Worm (Caenorhabditis elegans): Measurements from ENCODE around the gene T13C2.3.

Gene T13C2.3

DNA sequence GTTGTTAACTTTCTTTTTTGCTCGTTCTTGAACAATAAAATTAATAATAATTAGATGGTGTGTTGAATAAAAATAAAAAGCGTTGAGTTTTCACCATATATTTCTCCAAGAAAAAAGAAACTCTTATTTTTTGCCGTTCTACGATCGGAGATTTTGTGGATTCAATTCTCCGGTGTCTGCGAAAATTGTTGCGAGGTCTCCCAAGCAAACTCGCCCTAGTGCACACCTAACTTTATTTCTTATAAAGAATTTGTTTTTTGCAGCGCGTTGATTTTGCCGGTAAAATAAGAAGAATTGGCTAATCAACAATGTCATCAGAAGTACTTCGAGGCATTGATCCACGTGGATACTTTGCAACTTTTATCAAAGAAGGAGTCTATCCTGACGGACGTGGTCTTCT, 47.6 kb upstream of the T13C2.3 start, which contains the start of gene exos-8 (continued):
- TF ChIP-seq F57A8.1 (GFP tag; optimal IDR thresholded peaks at IDR 0.05) (no peak), gei-17 (GFP tag; optimal IDR thresholded peaks at IDR 0.05) (no peak), athp-1 (tag; optimal IDR thresholded peaks at IDR 0.05) (no peak), cebp-1 (GFP tag; IDR thresholded peaks at IDR 0.05) (0 out of 2 replicates have a peak, but pooled peaks have one; percentile 14), cebp-1 (tag; optimal IDR thresholded peaks at IDR 0.05) (no peak), F10E7.11 (tag; optimal IDR thresholded peaks at IDR 0.05) (no peak), egrh-3 (GFP tag; IDR thresholded peaks at IDR 0.05) (no peak), attf-6 (GFP tag; IDR thresholded peaks at IDR 0.05) (no peak), sdz-38 (tag; optimal IDR thresholded peaks at IDR 0.05) (no peak), ztf-25 (GFP tag; IDR thresholded peaks at IDR 0.05) (no peak), lin-40 (tag; optimal IDR thresholded peaks at IDR 0.05) (no peak), T26A5.8 (tag; optimal IDR thresholded peaks at IDR 0.05) (no peak), C17E4.6 (GFP tag; IDR thresholded peaks at IDR 0.05) (no peak), B0261.1 (tag; optimal IDR thresholded peaks at IDR 0.05) (no peak), nhr-27 (tag; optimal IDR thresholded peaks at IDR 0.05) (no peak), ceh-27 (GFP tag; optimal IDR thresholded peaks at IDR 0.05) (peak; percentile 60), dpff-1 (tag; optimal IDR thresholded peaks at IDR 0.05) (no peak), nhr-120 (GFP tag; IDR thresholded peaks at IDR 0.05) (no peak), ceh-79 (tag; optimal IDR thresholded peaks at IDR 0.05) (no peak), tlf-1 (GFP tag; optimal IDR thresholded peaks at IDR 0.05) (no peak), ccch-3 (GFP tag; optimal IDR thresholded peaks at IDR 0.05) (no peak), F52B5.7 (tag; optimal IDR thresholded peaks at IDR 0.05) (no peak), T07F8.4 (tag; optimal IDR thresholded peaks at IDR 0.05) (no peak), ceh-40 (GFP tag; IDR thresholded peaks at IDR 0.05) (no peak), mcd-1 (GFP tag; IDR thresholded peaks at IDR 0.05) (peak; percentile 92), ztf-6 (GFP tag; IDR thresholded peaks at IDR 0.05) (no peak), let-607 (tag; optimal IDR thresholded peaks at IDR 0.05) (no peak), hmg-1.2 (GFP tag; IDR thresholded peaks at IDR 0.05) (peak; percentile 41; the same call in 1 of the 2 replicates), ceh-58 (GFP tag; IDR thresholded peaks at IDR 0.05) (no peak), snpc-4 (GFP tag; optimal IDR thresholded peaks at IDR 0.05) (no peak), snpc-4 (tag; optimal IDR thresholded peaks at IDR 0.05) (no peak), hrde-1 (tag; optimal IDR thresholded peaks at IDR 0.05; ENCODE audit: borderline replicate concordance) (no peak), nfya-2 (GFP tag; IDR thresholded peaks at IDR 0.05) (no peak), let-526 (GFP tag; IDR thresholded peaks at IDR 0.05) (no peak), die-1 (tag; optimal IDR thresholded peaks at IDR 0.05) (peak; percentile 19), egl-18 (GFP tag; IDR thresholded peaks at IDR 0.05) (no peak), nhr-80 (tag; optimal IDR thresholded peaks at IDR 0.05) (peak; percentile 54), D2030.7 (GFP tag; IDR thresholded peaks at IDR 0.05) (peak; percentile 69; the same call in 1 of the 2 replicates), lsl-1 (GFP tag; optimal IDR thresholded peaks at IDR 0.05) (peak; percentile 34), hlh-12 (tag; optimal IDR thresholded peaks at IDR 0.05) (no peak), zim-3 (tag; optimal IDR thresholded peaks at IDR 0.05) (no peak), mel-28 (tag; optimal IDR thresholded peaks at IDR 0.05; ENCODE audit: borderline replicate concordance) (no peak), B0336.3 (GFP tag; IDR thresholded peaks at IDR 0.05) (no peak), madf-10 (tag; optimal IDR thresholded peaks at IDR 0.05) (peak; percentile 50), somi-1 (GFP tag; optimal IDR thresholded peaks at IDR 0.05) (no peak), lin-26 (GFP tag; IDR thresholded peaks at IDR 0.05) (0 out of 2 replicates have a peak, but pooled peaks have one; percentile 51), lin-54 (GFP tag; optimal IDR thresholded peaks at IDR 0.05) (peak; percentile 40), ZK185.1 (tag; optimal IDR thresholded peaks at IDR 0.05; ENCODE audit: poor library complexity, severe bottlenecking) (peak; percentile 48), F22D6.2 (tag; optimal IDR thresholded peaks at IDR 0.05) (no peak), unc-130 (GFP tag; optimal IDR thresholded peaks at IDR 0.05) (peak; percentile 71)

All from whole organism, young adult.